Fruit fly (Drosophila melanogaster) whole organism, pupa: ENCODE measurements around the gene RpL4.
"Not testable (repeated sequence)": the region's sequence is repeated elsewhere in the genome, so short reads cannot be mapped to it uniquely, and the experiment has no call there.

ENCODE experiments used
- CG10348 ChIP-seq: fragments of 200-800 bp; sonication (Bioruptor generic); IDR thresholded peaks from 2 replicates; pipeline ENCODE4 v1.3.6; 2022; ENCODE audit warnings: missing biosample characterization, missing genetic modification characterization
- CG17806 ChIP-seq: fragments of 200-800 bp; sonication (Bioruptor generic); optimal IDR thresholded peaks from 2 replicates; lab custom pipeline; 2018; ENCODE audit warnings: missing biosample characterization, mild to moderate bottlenecking, missing genetic modification characterization, moderate library complexity
- CG32121 ChIP-seq: fragments of 200-800 bp; sonication (Bioruptor generic); IDR thresholded peaks from 2 replicates; pipeline ENCODE4 v1.3.6; 2022; ENCODE audit warnings: missing biosample characterization, missing genetic modification characterization
- CG9948 ChIP-seq: fragments of 200-800 bp; sonication (Bioruptor generic); optimal IDR thresholded peaks from 2 replicates; lab custom pipeline; 2018; ENCODE audit warnings: missing biosample characterization, mild to moderate bottlenecking, missing genetic modification characterization, moderate library complexity
- Pif1A ChIP-seq: fragments of 200-800 bp; sonication (Bioruptor generic); optimal IDR thresholded peaks from 3 replicates; lab custom pipeline; 2016; ENCODE audit warnings: missing biosample characterization, missing genetic modification characterization
- Snoo ChIP-seq: fragments of 200-800 bp; sonication (Bioruptor generic); optimal IDR thresholded peaks from 3 replicates; lab custom pipeline; 2017; ENCODE audit warnings: missing biosample characterization, mild to moderate bottlenecking, missing genetic modification characterization, inconsistent platforms

RpL4 gene

dm6 chr3R:27960473-27960872, 37.9 kb downstream of the RpL4 start, which contains the start of gene CG31253:
Gene CG31253, minus strand, starts transcription at chr3R:27960573.
- not testable (repeated sequence) for TF ChIP-seq Snoo (tag; lab: Kevin White, UChicago); CG17806 (tag; lab: Kevin White, UChicago); Pif1A

- not testable (repeated sequence) for TF ChIP-seq CG10348 (GFP tag; lab: Robert Waterston, UW); CG9948 (tag; lab: Kevin White, UChicago); CG32121 (GFP tag; lab: Robert Waterston, UW)
Measured at dm6 chr3R:27963119-27963518, 40.5 kb downstream of the RpL4 start, which contains the start of the genes CG31131 and CG4849. Gene CG31131, minus strand, starts transcription at chr3R:27963219. Gene CG4849, plus strand, starts transcription at chr3R:27963415.
